Worm (Caenorhabditis elegans) whole organism, L4/young adult: ENCODE data around the gene Y54H5A.2.

ENCODE experiments used
- W03F9.2 ChIP-seq: fragments of 150-350 bp; optimal IDR thresholded peaks from 2 replicates; lab custom pipeline; 2014; ENCODE audit warnings: missing biosample characterization, missing genetic modification characterization
- dao-5 ChIP-seq: sonication (generic microtip); optimal IDR thresholded peaks from 2 replicates; lab custom pipeline; 2016; ENCODE audit warnings: missing genotype, missing genetic modification characterization, moderate library complexity, missing compliant biosample characterization
- him-1 ChIP-seq: sonication (generic microtip); optimal IDR thresholded peaks from 2 replicates; lab custom pipeline; 2016; ENCODE audit warnings: missing genotype, missing genetic modification reagents, missing genetic modification characterization, missing compliant biosample characterization

DNA sequence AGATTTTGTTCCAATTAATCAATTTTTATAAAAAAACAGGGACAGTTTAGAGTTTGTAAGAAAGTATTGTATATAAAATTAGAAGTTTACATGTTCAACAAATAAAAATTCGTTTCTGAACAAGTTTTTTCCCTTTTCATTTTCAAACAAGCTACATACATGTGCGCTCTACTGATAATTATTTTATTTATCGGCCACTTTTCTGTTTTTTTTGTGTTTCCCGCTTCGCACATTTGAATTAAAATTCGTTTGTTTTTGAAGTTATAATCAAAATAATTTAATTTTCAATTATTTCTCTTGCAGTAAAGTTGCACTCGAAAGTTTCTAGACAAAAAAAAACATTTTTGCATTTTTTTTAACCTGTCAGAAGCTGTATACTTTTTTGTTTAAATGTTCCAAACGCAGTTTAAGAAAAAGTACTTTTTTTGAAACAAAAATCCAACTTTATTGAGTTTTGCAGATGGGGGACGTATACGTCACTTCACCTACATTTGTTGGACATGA lies 41.3 kb upstream of the Y54H5A.2 start, which contains the start of gene hira-1:
- TF ChIP-seq W03F9.2 = peak; percentile 45
- TF ChIP-seq dao-5 (tag; lab: Kevin White, UChicago) = no peak
- no peak for TF ChIP-seq him-1 (tag; lab: Kevin White, UChicago)
